Worm (Caenorhabditis elegans) whole organism, late embryonic: Measurements from ENCODE around the gene srj-26.

Source experiments
- ceh-2 ChIP-seq: sonication (generic microtip); optimal IDR thresholded peaks from 2 replicates; lab custom pipeline; 2016; ENCODE audit warnings: missing genotype, missing genetic modification characterization, missing compliant biosample characterization
- ceh-9 ChIP-seq: sonication (generic microtip); optimal IDR thresholded peaks from 2 replicates; lab custom pipeline; 2016; ENCODE audit warnings: mild to moderate bottlenecking, missing genetic modification characterization, inconsistent platforms, missing compliant biosample characterization
- hlh-8 ChIP-seq: sonication (generic microtip); optimal IDR thresholded peaks from 2 replicates; lab custom pipeline; 2016; ENCODE audit warnings: missing genotype, missing genetic modification characterization, missing compliant biosample characterization
- madf-2 ChIP-seq: sonication (generic microtip); optimal IDR thresholded peaks from 2 replicates; lab custom pipeline; 2017; ENCODE audit warnings: missing genetic modification characterization, missing compliant biosample characterization
- nhr-11 ChIP-seq: fragments of 150-350 bp; optimal IDR thresholded peaks from 2 replicates; lab custom pipeline; 2014; ENCODE audit warnings: missing biosample characterization, missing genetic modification characterization
- pax-1 ChIP-seq: fragments of 150-350 bp; optimal IDR thresholded peaks from 2 replicates; lab custom pipeline; 2014; ENCODE audit warnings: missing biosample characterization, missing genetic modification characterization
- pha-4 ChIP-seq: fragments of 150-350 bp; optimal IDR thresholded peaks from 2 replicates; lab custom pipeline; 2018; ENCODE audit warnings: missing biosample characterization, missing genetic modification reagents, missing genetic modification characterization
- pqm-1 ChIP-seq: sonication (generic microtip); optimal IDR thresholded peaks from 2 replicates; lab custom pipeline; 2016; ENCODE audit warnings: missing genetic modification characterization, missing compliant biosample characterization

DNA sequence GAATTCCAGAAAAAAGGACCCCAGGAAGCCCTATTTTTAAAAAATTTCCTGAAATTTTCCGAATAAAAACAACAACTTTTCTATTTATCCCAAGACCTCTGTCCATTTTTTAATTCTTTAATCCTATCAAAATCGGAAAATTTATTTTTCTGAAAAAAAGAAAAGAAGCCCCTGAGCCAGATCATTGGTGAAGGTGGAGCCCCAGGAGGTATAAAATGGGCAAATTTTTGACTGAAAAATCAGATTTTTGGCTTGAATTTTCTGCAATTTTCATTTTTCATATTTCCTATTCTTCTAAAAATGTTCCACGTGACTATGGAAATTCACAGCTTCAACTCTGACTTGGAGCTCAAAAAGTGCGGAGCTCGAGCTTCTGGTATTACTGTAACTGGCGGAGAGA, 42.1 kb upstream of the srj-26 start, which contains the start of gene Y51A2B.8:
- TF ChIP-seq ceh-2 (no peak), nhr-11 (tag; lab: Kevin White, UChicago) (no peak), pha-4 (tag; lab: Kevin White, UChicago) (no peak), pqm-1 (tag; lab: Kevin White, UChicago) (no peak), hlh-8 (tag; lab: Kevin White, UChicago) (no peak), ceh-9 (tag; lab: Kevin White, UChicago) (no peak), pax-1 (tag; lab: Kevin White, UChicago) (no peak), madf-2 (tag; lab: Kevin White, UChicago) (no peak)
